Fruit fly (Drosophila melanogaster) whole organism, embryonic: ENCODE results near the gene Erk7.

Experiments used
- Awh ChIP-seq: fragments of 200-800 bp; sonication (Bioruptor generic); IDR thresholded peaks from 2 replicates; pipeline ENCODE4, ENCODE4 v1.3.6; 2022; ENCODE audit warnings: missing biosample characterization, missing genetic modification characterization
- BEAF-32 ChIP-seq: fragments of 200-800 bp; sonication (Bioruptor generic); optimal IDR thresholded peaks from 3 replicates; lab custom pipeline; 2017; ENCODE audit warnings: missing biosample characterization, missing genetic modification characterization, mild to moderate bottlenecking, moderate library complexity, missing genetic modification reagents
- Bgb ChIP-seq: fragments of 200-800 bp; sonication (Bioruptor generic); IDR thresholded peaks from 2 replicates; pipeline ENCODE4 v1.3.6; 2022; ENCODE audit warnings: missing biosample characterization, missing genetic modification characterization; ENCODE audit not compliant: partially characterized antibody
- CG10147 ChIP-seq: fragments of 200-800 bp; sonication (Bioruptor generic); optimal IDR thresholded peaks from 2 replicates; lab custom pipeline; 2019; ENCODE audit warnings: missing biosample characterization, mild to moderate bottlenecking, missing genetic modification characterization, moderate library complexity
- CG10267 ChIP-seq: fragments of 200-800 bp; sonication (Bioruptor generic); optimal IDR thresholded peaks from 2 replicates; lab custom pipeline; 2018; ENCODE audit warnings: missing biosample characterization, mild to moderate bottlenecking, missing genetic modification characterization, moderate library complexity
- CG11247 ChIP-seq: fragments of 200-800 bp; sonication (Bioruptor generic); IDR thresholded peaks from 2 replicates; pipeline ENCODE4 v1.3.6; 2022; ENCODE audit warnings: missing biosample characterization, missing genetic modification characterization
- CG11696 ChIP-seq: fragments of 200-800 bp; sonication (Bioruptor generic); IDR thresholded peaks from 2 replicates; pipeline ENCODE4 v1.3.6; 2022; ENCODE audit warnings: missing biosample characterization, missing genetic modification characterization
- CG13287 ChIP-seq: fragments of 200-800 bp; sonication (Bioruptor generic); IDR thresholded peaks from 2 replicates; pipeline ENCODE4 v1.3.6; 2022; ENCODE audit warnings: missing biosample characterization, missing genetic modification characterization; ENCODE audit not compliant: partially characterized antibody
- CG14710 ChIP-seq: fragments of 200-800 bp; sonication (Bioruptor generic); optimal IDR thresholded peaks from 3 replicates; lab custom pipeline; 2019; ENCODE audit warnings: missing biosample characterization, mild to moderate bottlenecking, missing genetic modification characterization, moderate library complexity
- CG1603 ChIP-seq: fragments of 200-800 bp; sonication (Bioruptor generic); optimal IDR thresholded peaks from 2 replicates; lab custom pipeline; 2019; ENCODE audit warnings: missing biosample characterization, mild to moderate bottlenecking, missing genetic modification characterization, moderate library complexity
- CG17186 ChIP-seq: fragments of 200-800 bp; sonication (Bioruptor generic); optimal IDR thresholded peaks from 3 replicates; lab custom pipeline; 2017; ENCODE audit warnings: missing biosample characterization, missing genetic modification reagents, missing genetic modification characterization
- CG2116 ChIP-seq: fragments of 200-800 bp; sonication (Bioruptor generic); optimal IDR thresholded peaks from 3 replicates; lab custom pipeline; 2018; ENCODE audit warnings: missing biosample characterization, mild to moderate bottlenecking, missing genetic modification characterization
- CG30020 ChIP-seq: fragments of 200-800 bp; optimal IDR thresholded peaks from 2 replicates; lab custom pipeline; 2019; ENCODE audit warnings: missing biosample characterization, mild to moderate bottlenecking, missing genetic modification characterization, moderate library complexity
- CG30403 ChIP-seq: fragments of 200-800 bp; sonication (Bioruptor generic); optimal IDR thresholded peaks from 3 replicates; lab custom pipeline; 2016; ENCODE audit warnings: missing biosample characterization, missing genetic modification characterization
- CG31224 ChIP-seq: fragments of 200-800 bp; sonication (Bioruptor generic); IDR thresholded peaks from 2 replicates; pipeline ENCODE4 v1.3.6; 2022; ENCODE audit warnings: missing biosample characterization, missing genetic modification characterization
- CG34224 ChIP-seq: fragments of 200-800 bp; sonication (Bioruptor generic); IDR thresholded peaks from 3 replicates; pipeline ENCODE4 v1.3.6; 2022; ENCODE audit warnings: missing biosample characterization, missing genetic modification characterization; ENCODE audit not compliant: partially characterized antibody
- CG3995 ChIP-seq: fragments of 200-800 bp; sonication (Bioruptor generic); optimal IDR thresholded peaks from 3 replicates; lab custom pipeline; 2016; ENCODE audit warnings: missing biosample characterization, missing genetic modification characterization
- CG6791 ChIP-seq: fragments of 200-800 bp; sonication (Bioruptor generic); IDR thresholded peaks from 3 replicates; pipeline ENCODE4 v1.3.6; 2022; ENCODE audit warnings: missing biosample characterization, missing genetic modification characterization; ENCODE audit not compliant: partially characterized antibody
- CG7928 ChIP-seq: fragments of 200-800 bp; sonication (Bioruptor generic); optimal IDR thresholded peaks from 2 replicates; lab custom pipeline; 2017; ENCODE audit warnings: missing biosample characterization, mild to moderate bottlenecking, missing genetic modification characterization
- CG8924 ChIP-seq: fragments of 200-800 bp; optimal IDR thresholded peaks from 3 replicates; lab custom pipeline; 2019; ENCODE audit warnings: missing biosample characterization, mild to moderate bottlenecking, missing genetic modification characterization, moderate library complexity
- Camta ChIP-seq: fragments of 200-800 bp; sonication (Bioruptor generic); optimal IDR thresholded peaks from 2 replicates; lab custom pipeline; 2016; ENCODE audit warnings: missing biosample characterization, missing genetic modification characterization
- Doc3 ChIP-seq: fragments of 200-800 bp; sonication (Bioruptor generic); IDR thresholded peaks from 3 replicates; pipeline ENCODE4 v1.3.6; 2022; ENCODE audit warnings: missing biosample characterization, missing genetic modification characterization; ENCODE audit not compliant: partially characterized antibody
- Dp ChIP-seq: fragments of 200-800 bp; sonication (Bioruptor generic); optimal IDR thresholded peaks from 2 replicates; lab custom pipeline; 2018; ENCODE audit warnings: missing biosample characterization, mild to moderate bottlenecking, missing genetic modification characterization, moderate library complexity
- Dref ChIP-seq: fragments of 200-800 bp; sonication (Bioruptor generic); IDR thresholded peaks from 2 replicates; pipeline ENCODE4 v1.3.6; 2022; ENCODE audit warnings: missing biosample characterization, missing genetic modification characterization
- E2f2 ChIP-seq: fragments of 200-800 bp; sonication (Bioruptor generic); IDR thresholded peaks from 2 replicates; pipeline ENCODE4 v1.3.6; 2022; ENCODE audit warnings: missing biosample characterization, missing genetic modification characterization
- Eip74EF ChIP-seq, 2 experiments: fragments of 200-800 bp in 1 of 2; fragments of >200 bp in 1 of 2; sonication (Bioruptor generic) in 1 of 2; optimal IDR thresholded peaks; 2 replicates each; lab custom pipeline; 2017 to 2019; ENCODE audit warnings: missing biosample characterization in 2 of 2, missing genetic modification characterization in 2 of 2, mild to moderate bottlenecking in 1 of 2, moderate library complexity in 1 of 2
- NFAT ChIP-seq: fragments of 200-800 bp; sonication (Bioruptor generic); IDR thresholded peaks from 2 replicates; pipeline ENCODE4 v1.3.6; 2022; ENCODE audit warnings: missing biosample characterization, missing genetic modification characterization
- Pdp1 ChIP-seq, 2 experiments: fragments of 200-800 bp; sonication (Bioruptor generic); optimal IDR thresholded peaks; 3 replicates each; lab custom pipeline; 2016; ENCODE audit warnings: missing biosample characterization in 2 of 2, missing genetic modification characterization in 2 of 2, mild to moderate bottlenecking in 1 of 2, moderate library complexity in 1 of 2
- Sry-δ ChIP-seq: fragments of 200-800 bp; sonication (Bioruptor generic); optimal IDR thresholded peaks from 2 replicates; lab custom pipeline; 2016; ENCODE audit warnings: missing biosample characterization, missing genetic modification characterization
- Tbp ChIP-seq: fragments of >200 bp; optimal IDR thresholded peaks from 2 replicates; lab custom pipeline; 2018; ENCODE audit warnings: missing biosample characterization, missing genetic modification characterization
- aop ChIP-seq: fragments of 200-800 bp; sonication (Bioruptor generic); IDR thresholded peaks from 2 replicates; pipeline ENCODE4 v1.3.6; 2022; ENCODE audit warnings: missing biosample characterization, missing genetic modification characterization
- ash1 ChIP-seq: fragments of 200-800 bp; sonication (Bioruptor generic); optimal IDR thresholded peaks from 2 replicates; lab custom pipeline; 2018; ENCODE audit warnings: missing biosample characterization, mild to moderate bottlenecking, missing genetic modification characterization
- ato ChIP-seq: fragments of 200-800 bp; sonication (Bioruptor generic); IDR thresholded peaks from 2 replicates; pipeline ENCODE4 v1.3.6; 2022; ENCODE audit warnings: missing biosample characterization, missing genetic modification characterization; ENCODE audit not compliant: partially characterized antibody
- chif ChIP-seq, 2 experiments: fragments of 200-800 bp; sonication (Bioruptor generic); optimal IDR thresholded peaks; 3 replicates each; lab custom pipeline; 2016; ENCODE audit warnings: missing biosample characterization in 2 of 2, missing genetic modification characterization in 2 of 2
- chinmo ChIP-seq: fragments of 200-800 bp; sonication (Bioruptor generic); IDR thresholded peaks from 4 replicates; pipeline ENCODE4 v1.3.6; 2022; ENCODE audit warnings: missing biosample characterization, missing genetic modification characterization; ENCODE audit not compliant: partially characterized antibody
- hbn ChIP-seq: fragments of 200-800 bp; sonication (Bioruptor generic); IDR thresholded peaks from 2 replicates; pipeline ENCODE4 v1.3.6; 2022; ENCODE audit warnings: missing biosample characterization, missing genetic modification characterization; ENCODE audit not compliant: partially characterized antibody
- lola ChIP-seq, 3 experiments: fragments of >200 bp in 2 of 3; fragments of 200-800 bp in 1 of 3; sonication (Bioruptor generic) in 1 of 3; optimal IDR thresholded peaks; 2 replicates each; lab custom pipeline; 2017 to 2019; ENCODE audit warnings: missing biosample characterization in 3 of 3, missing genetic modification characterization in 3 of 3, mild to moderate bottlenecking in 1 of 3, moderate library complexity in 1 of 3
- nmo ChIP-seq: fragments of 200-800 bp; sonication (Bioruptor generic); optimal IDR thresholded peaks from 2 replicates; lab custom pipeline; 2018; ENCODE audit warnings: missing biosample characterization, mild to moderate bottlenecking, missing genetic modification characterization, moderate library complexity
- pan ChIP-seq, 4 experiments: fragments of >200 bp in 3 of 4; fragments of 200-800 bp in 1 of 4; sonication (Bioruptor generic) in 1 of 4; optimal IDR thresholded peaks in 3 of 4; IDR thresholded peaks in 1 of 4; 2 replicates each; pipeline versions ENCODE4 v1.3.6 to Lab custom; 2017 to 2022; ENCODE audit warnings: missing biosample characterization in 2 of 4, missing genetic modification characterization in 2 of 4, mixed read lengths in 1 of 4
- peb ChIP-seq: fragments of 200-800 bp; sonication (Bioruptor generic); IDR thresholded peaks from 2 replicates; pipeline ENCODE4 v1.3.6; 2022; ENCODE audit warnings: missing biosample characterization, missing genetic modification characterization
- phol ChIP-seq: fragments of 200-800 bp; sonication (Bioruptor generic); optimal IDR thresholded peaks from 3 replicates; lab custom pipeline; 2018; ENCODE audit warnings: missing biosample characterization, mild to moderate bottlenecking, missing genetic modification characterization, moderate library complexity
- pnt ChIP-seq: fragments of 200-800 bp; sonication (Bioruptor generic); optimal IDR thresholded peaks from 3 replicates; lab custom pipeline; 2016; ENCODE audit warnings: missing biosample characterization, missing genetic modification characterization
- row ChIP-seq: fragments of 200-800 bp; sonication (Bioruptor generic); IDR thresholded peaks from 3 replicates; pipeline ENCODE4 v1.3.6; 2022; ENCODE audit warnings: missing biosample characterization, missing genetic modification characterization
- stc ChIP-seq: fragments of 200-800 bp; sonication (Bioruptor generic); IDR thresholded peaks from 2 replicates; pipeline ENCODE4 v1.3.6; 2022; ENCODE audit warnings: missing biosample characterization, missing genetic modification characterization
- trem ChIP-seq: fragments of 200-800 bp; optimal IDR thresholded peaks from 3 replicates; lab custom pipeline; 2019; ENCODE audit warnings: missing biosample characterization, mild to moderate bottlenecking, missing genetic modification characterization, moderate library complexity
- vnd ChIP-seq: fragments of 200-800 bp; sonication (Bioruptor generic); IDR thresholded peaks from 3 replicates; pipeline ENCODE4 v1.3.6; 2022; ENCODE audit warnings: missing biosample characterization, missing genetic modification characterization; ENCODE audit not compliant: partially characterized antibody
- zen2 ChIP-seq: fragments of 200-800 bp; sonication (Bioruptor generic); IDR thresholded peaks from 3 replicates; pipeline ENCODE4 v1.3.6; 2022; ENCODE audit warnings: missing biosample characterization, missing genetic modification characterization; ENCODE audit not compliant: partially characterized antibody

Erk7 gene

DNA sequence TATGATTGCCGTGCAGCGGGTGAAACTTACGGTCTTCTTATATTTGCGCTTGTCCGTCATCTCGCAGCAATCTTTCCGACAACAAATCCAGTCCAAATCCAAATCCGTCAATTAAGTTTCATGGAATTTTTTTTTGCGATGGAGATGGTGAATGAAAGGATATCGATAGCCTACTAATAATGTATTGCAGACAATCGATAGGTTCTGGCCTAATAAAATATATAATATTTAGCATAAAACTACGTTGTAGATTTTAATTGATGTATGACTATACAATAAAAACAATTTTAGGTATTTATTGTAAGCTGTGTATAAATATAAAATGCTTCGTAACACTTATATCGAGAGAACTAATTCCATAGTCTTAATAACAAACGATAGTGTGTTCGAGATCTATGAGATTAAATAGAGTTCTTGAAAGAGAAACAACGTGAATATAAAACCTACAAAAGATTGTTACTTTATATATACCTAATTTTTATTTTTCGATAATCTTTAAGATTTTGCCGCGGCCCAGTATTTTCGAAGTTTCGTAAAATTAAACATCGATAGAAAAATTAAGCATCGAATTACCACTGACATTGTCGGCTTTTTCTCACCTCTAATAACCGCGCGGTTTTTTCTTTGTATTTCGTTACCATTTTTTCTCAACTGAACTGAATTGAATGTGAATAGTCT is 5.5 kb upstream of the Erk7 start, which contains the start of the genes Cfp1 and Aladin (continued):
- TF ChIP-seq trem (tag; lab: Kevin White, UChicago), result peak; percentile 13
- no peak for TF ChIP-seq Tbp
- 0 out of 2 replicates have a peak, but pooled peaks have one; percentile 10 for TF ChIP-seq NFAT (GFP tag; lab: Robert Waterston, UW)
- no peak for TF ChIP-seq CG7928 (GFP tag; lab: Kevin White, UChicago)
- TF ChIP-seq Bgb (GFP tag; lab: Robert Waterston, UW), result peak; percentile 33
- 0 out of 3 replicates have a peak, but pooled peaks have one; percentile 24 for TF ChIP-seq Doc3 (GFP tag; lab: Robert Waterston, UW)
- peak; percentile 69 for TF ChIP-seq CG13287
- 0 out of 3 replicates have a peak, but pooled peaks have one; percentile 26 for TF ChIP-seq vnd (GFP tag; lab: Robert Waterston, UW)
- peak; percentile 13 for TF ChIP-seq CG10267 (tag; lab: Kevin White, UChicago)
- peak; percentile 4 for TF ChIP-seq CG30403 (GFP tag; lab: Kevin White, UChicago)
- TF ChIP-seq BEAF-32 (GFP tag; lab: Kevin White, UChicago), result peak; percentile 77
- peak; percentile 37; the same call in 2 of the 3 replicates for TF ChIP-seq CG34224
- no peak for TF ChIP-seq chif (GFP tag; optimal IDR thresholded peaks at IDR 0.05; lab: Kevin White, UChicago)
- peak in 1 of 3 experiments; percentile 5 for TF ChIP-seq lola (GFP tag; optimal IDR thresholded peaks at IDR 0.05; lab: Kevin White, UChicago)
- no peak for TF ChIP-seq ash1 (GFP tag; lab: Kevin White, UChicago)
- peak; percentile 66 for TF ChIP-seq Dp
- peak; percentile 40; the same call in 1 of the 3 replicates for TF ChIP-seq CG6791 (GFP tag; lab: Robert Waterston, UW)
- TF ChIP-seq E2f2 (GFP tag; lab: Robert Waterston, UW), result peak; percentile 57
- peak; percentile 71 for TF ChIP-seq Sry-δ (GFP tag; lab: Kevin White, UChicago)
- 0 out of 4 replicates have a peak, but pooled peaks have one; percentile 28 for TF ChIP-seq chinmo (GFP tag; lab: Robert Waterston, UW)
- TF ChIP-seq CG30020 (tag; lab: Kevin White, UChicago), result peak; percentile 27
- peak; percentile 6 for TF ChIP-seq phol (tag; lab: Kevin White, UChicago)
- TF ChIP-seq CG14710 (tag; lab: Kevin White, UChicago), result peak; percentile 34
- TF ChIP-seq hbn (GFP tag; lab: Robert Waterston, UW), result peak; percentile 32; the same call in 1 of the 2 replicates
- TF ChIP-seq Camta, result no peak
- TF ChIP-seq nmo, result peak; percentile 23
- TF ChIP-seq Dref, result peak; percentile 61
- peak; percentile 53 for TF ChIP-seq row (GFP tag; lab: Robert Waterston, UW)
- peak; percentile 66 for TF ChIP-seq CG2116 (GFP tag; lab: Kevin White, UChicago)
- no peak for TF ChIP-seq CG3995 (GFP tag; lab: Kevin White, UChicago)
- TF ChIP-seq, all 482 proteins: peak for 34

DNA sequence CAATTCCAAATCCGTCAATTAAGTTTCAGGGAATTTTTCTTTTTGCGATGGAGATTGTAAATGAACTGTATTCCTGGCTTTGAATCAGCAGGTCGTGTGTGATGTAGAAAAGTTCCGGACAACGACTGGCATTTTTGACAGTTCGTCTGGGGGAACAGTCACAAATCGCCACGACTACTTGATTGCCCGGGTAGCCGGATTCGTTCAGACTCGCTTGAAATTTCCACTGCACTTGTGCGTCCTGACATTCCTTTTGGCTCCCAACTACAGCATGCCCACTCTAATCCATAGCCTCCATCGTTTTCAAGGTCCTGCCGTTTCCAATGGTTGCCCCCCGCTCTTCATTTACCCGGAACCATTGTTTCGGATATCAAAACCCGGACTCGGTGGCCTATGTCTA is 2.3 kb upstream of the Erk7 start, which contains the start of gene CG17440:
CG17440 (minus strand) TSS at position 101 of the 400 bp plus-strand sequence.
- TF ChIP-seq pnt (no peak), CG31224 (GFP tag; lab: Robert Waterston, UW) (no peak), CG17186 (no peak), aop (GFP tag; lab: Robert Waterston, UW) (no peak), CG8924 (tag; lab: Kevin White, UChicago) (no peak), CG10147 (GFP tag; lab: Kevin White, UChicago) (no peak), stc (GFP tag; lab: Robert Waterston, UW) (no peak), Pdp1 (GFP tag; optimal IDR thresholded peaks at IDR 0.05; lab: Kevin White, UChicago) (no peak), pan (optimal IDR thresholded peaks at IDR 0.05; lab: Kevin White, UChicago) (no peak), pan (GFP tag; optimal IDR thresholded peaks at IDR 0.05 in 1 of 2, IDR thresholded peaks at IDR 0.05 in 1 of 2) (no peak), CG11696 (GFP tag; lab: Robert Waterston, UW) (no peak), CG11247 (GFP tag; lab: Robert Waterston, UW) (no peak), peb (GFP tag; lab: Robert Waterston, UW) (no peak), CG1603 (tag; lab: Kevin White, UChicago) (no peak), zen2 (no peak), Eip74EF (GFP tag; optimal IDR thresholded peaks at IDR 0.05; lab: Kevin White, UChicago) (no peak), ato (GFP tag; lab: Robert Waterston, UW) (no peak), Awh (GFP tag; lab: Robert Waterston, UW) (no peak)
